Worm (Caenorhabditis elegans) whole organism, young adult: Measurements from ENCODE around the gene Y60C6A.1.

ENCODE experiments used
- F33H1.4 ChIP-seq: fragments of 200-800 bp; sonication (Bioruptor generic); IDR thresholded peaks from 2 replicates; pipeline ENCODE4 v1.3.6; 2022; ENCODE audit warnings: missing genetic modification reagents, missing genetic modification characterization, missing compliant biosample characterization
- F39B2.1 ChIP-seq: fragments of 200-800 bp; sonication (Bioruptor generic); IDR thresholded peaks from 2 replicates; pipeline ENCODE4 v1.3.6; 2022; ENCODE audit warnings: missing genetic modification reagents, missing genetic modification characterization, missing compliant biosample characterization
- F57C9.4 ChIP-seq: sonication (generic microtip); optimal IDR thresholded peaks from 2 replicates; lab custom pipeline; 2017; ENCODE audit warnings: mild to moderate bottlenecking, missing genetic modification characterization, missing compliant biosample characterization
- Y79H2A.3 ChIP-seq: fragments of 200-800 bp; sonication (Bioruptor generic); conservative IDR thresholded peaks from 2 replicates; pipeline ENCODE4 v1.3.6; 2022; ENCODE audit warnings: missing genetic modification reagents, missing genetic modification characterization, missing compliant biosample characterization
- ZK185.1 ChIP-seq: sonication (generic microtip); optimal IDR thresholded peaks from 2 replicates; lab custom pipeline; 2016; ENCODE audit warnings: mild to moderate bottlenecking, missing genetic modification characterization, missing compliant biosample characterization; ENCODE audit not compliant: poor library complexity, severe bottlenecking
- attf-5 ChIP-seq: fragments of 200-800 bp; sonication (Bioruptor generic); optimal IDR thresholded peaks from 2 replicates; lab custom pipeline; 2018; ENCODE audit warnings: mild to moderate bottlenecking, missing genetic modification characterization, missing compliant biosample characterization
- bed-1 ChIP-seq: fragments of 200-800 bp; sonication (Bioruptor generic); IDR thresholded peaks from 2 replicates; pipeline ENCODE4 v1.3.6; 2022; ENCODE audit warnings: missing genetic modification reagents, missing genetic modification characterization, missing compliant biosample characterization
- bed-2 ChIP-seq: fragments of 200-800 bp; sonication (Bioruptor generic); IDR thresholded peaks from 2 replicates; pipeline ENCODE4 v1.3.6; 2022; ENCODE audit warnings: missing genetic modification reagents, missing genetic modification characterization, missing compliant biosample characterization
- cebp-1 ChIP-seq, 2 experiments: fragments of 200-800 bp in 1 of 2; sonication (Bioruptor generic) in 1 of 2; sonication (generic microtip) in 1 of 2; IDR thresholded peaks in 1 of 2; optimal IDR thresholded peaks in 1 of 2; 2 replicates each; pipeline versions ENCODE4 v1.3.6 to Lab custom; 2017 to 2022; ENCODE audit warnings: missing compliant biosample characterization in 2 of 2, missing genetic modification characterization in 2 of 2, mild to moderate bottlenecking in 1 of 2, missing genetic modification reagents in 1 of 2, moderate library complexity in 1 of 2
- cebp-2 ChIP-seq: fragments of 200-800 bp; sonication (Bioruptor generic); IDR thresholded peaks from 2 replicates; pipeline ENCODE4 v1.3.6; 2022; ENCODE audit warnings: missing genetic modification characterization, missing compliant biosample characterization
- ceh-100 ChIP-seq: fragments of 200-800 bp; sonication (Bioruptor generic); IDR thresholded peaks from 2 replicates; pipeline ENCODE4 v1.3.6; 2022; ENCODE audit warnings: missing genetic modification reagents, missing genetic modification characterization, missing compliant biosample characterization
- ceh-27 ChIP-seq: fragments of 200-800 bp; sonication (Bioruptor generic); optimal IDR thresholded peaks from 2 replicates; lab custom pipeline; 2018; ENCODE audit warnings: mild to moderate bottlenecking, missing genetic modification characterization, moderate library complexity, missing compliant biosample characterization
- ceh-58 ChIP-seq: fragments of 200-800 bp; sonication (Bioruptor generic); IDR thresholded peaks from 2 replicates; pipeline ENCODE4 v1.3.6; 2022; ENCODE audit warnings: missing genetic modification characterization, missing compliant biosample characterization
- dpl-1 ChIP-seq: fragments of 150-350 bp; optimal IDR thresholded peaks from 2 replicates; lab custom pipeline; 2014; ENCODE audit warnings: missing biosample characterization, missing genetic modification reagents, missing genetic modification characterization
- egl-44 ChIP-seq: fragments of 200-800 bp; sonication (Bioruptor generic); IDR thresholded peaks from 2 replicates; pipeline ENCODE4 v1.3.6; 2022; ENCODE audit warnings: missing genetic modification reagents, missing genetic modification characterization, missing compliant biosample characterization
- egrh-3 ChIP-seq: fragments of 200-800 bp; sonication (Bioruptor generic); IDR thresholded peaks from 2 replicates; pipeline ENCODE4 v1.3.6; 2022; ENCODE audit warnings: missing genetic modification reagents, missing genetic modification characterization, missing compliant biosample characterization
- hmg-1.2 ChIP-seq: fragments of 200-800 bp; sonication (Bioruptor generic); IDR thresholded peaks from 2 replicates; pipeline ENCODE4 v1.3.6; 2022; ENCODE audit warnings: missing genetic modification reagents, missing genetic modification characterization, missing compliant biosample characterization
- hsf-1 ChIP-seq: fragments of 200-800 bp; sonication (Bioruptor generic); IDR thresholded peaks from 2 replicates; pipeline ENCODE4 v1.3.6; 2022; ENCODE audit warnings: missing genetic modification reagents, missing genetic modification characterization, missing compliant biosample characterization
- lin-35 ChIP-seq, 3 experiments: fragments of 150-350 bp in 2 of 3; sonication (generic microtip) in 1 of 3; optimal IDR thresholded peaks; 2 replicates each; lab custom pipeline; 2014 to 2018; ENCODE audit warnings: missing biosample characterization in 3 of 3, missing genetic modification characterization in 3 of 3, missing genetic modification reagents in 3 of 3
- lir-1 ChIP-seq: fragments of 200-800 bp; sonication (Bioruptor generic); conservative IDR thresholded peaks from 2 replicates; pipeline ENCODE4 v1.3.6; 2022; ENCODE audit warnings: missing genetic modification reagents, missing genetic modification characterization, missing compliant biosample characterization
- lsl-1 ChIP-seq: fragments of 200-800 bp; sonication (Bioruptor generic); optimal IDR thresholded peaks from 2 replicates; lab custom pipeline; 2018; ENCODE audit warnings: mild to moderate bottlenecking, missing genetic modification characterization, moderate library complexity, missing compliant biosample characterization
- madf-6 ChIP-seq: fragments of 200-800 bp; sonication (Bioruptor generic); IDR thresholded peaks from 2 replicates; pipeline ENCODE4 v1.3.6; 2022; ENCODE audit warnings: missing genetic modification reagents, missing genetic modification characterization, missing compliant biosample characterization
- madf-8 ChIP-seq: fragments of 200-800 bp; sonication (Bioruptor generic); conservative IDR thresholded peaks from 2 replicates; pipeline ENCODE4 v1.3.6; 2022; ENCODE audit warnings: missing genetic modification reagents, missing genetic modification characterization, missing compliant biosample characterization
- mcd-1 ChIP-seq: fragments of 200-800 bp; sonication (Bioruptor generic); IDR thresholded peaks from 2 replicates; pipeline ENCODE4 v1.3.6; 2022; ENCODE audit warnings: missing genetic modification reagents, missing genetic modification characterization, missing compliant biosample characterization
- nhr-80 ChIP-seq: sonication (generic microtip); optimal IDR thresholded peaks from 2 replicates; lab custom pipeline; 2016; ENCODE audit warnings: missing genetic modification characterization, missing compliant biosample characterization
- nhr-90 ChIP-seq: sonication (generic microtip); optimal IDR thresholded peaks from 2 replicates; lab custom pipeline; 2016; ENCODE audit warnings: missing genotype, mild to moderate bottlenecking, missing genetic modification characterization, missing compliant biosample characterization
- repo-1 ChIP-seq: sonication (generic microtip); optimal IDR thresholded peaks from 2 replicates; lab custom pipeline; 2017; ENCODE audit warnings: mild to moderate bottlenecking, missing genetic modification characterization, missing compliant biosample characterization
- zfh-2 ChIP-seq: fragments of 200-800 bp; sonication (Bioruptor generic); conservative IDR thresholded peaks from 2 replicates; pipeline ENCODE4 v1.3.6; 2022; ENCODE audit warnings: missing genetic modification reagents, missing genetic modification characterization, missing compliant biosample characterization
- ztf-25 ChIP-seq: fragments of 200-800 bp; sonication (Bioruptor generic); IDR thresholded peaks from 2 replicates; pipeline ENCODE4 v1.3.6; 2022; ENCODE audit warnings: missing genetic modification reagents, missing genetic modification characterization, missing compliant biosample characterization

Gene Y60C6A.1

ce11 chrV:4800794-4801193 lies 17.4 kb downstream of the Y60C6A.1 start, which contains the start of gene R02F11.1:
R02F11.1 (plus strand) TSS chrV:4801094.
- no peak for TF ChIP-seq F57C9.4 (tag; lab: Kevin White, UChicago)
- no peak for TF ChIP-seq cebp-2 (GFP tag; lab: Robert Waterston, UW)
- no peak for TF ChIP-seq repo-1 (tag; lab: Kevin White, UChicago)
- 0 out of 2 replicates have a peak, but pooled peaks have one; percentile 22 for TF ChIP-seq hsf-1 (GFP tag; lab: Robert Waterston, UW)
- no peak for TF ChIP-seq F33H1.4 (GFP tag; lab: Robert Waterston, UW)
- TF ChIP-seq ceh-58, result no peak
- TF ChIP-seq attf-5 (GFP tag; lab: Kevin White, UChicago), result no peak
- TF ChIP-seq F39B2.1 (GFP tag; lab: Robert Waterston, UW), result no peak

DNA sequence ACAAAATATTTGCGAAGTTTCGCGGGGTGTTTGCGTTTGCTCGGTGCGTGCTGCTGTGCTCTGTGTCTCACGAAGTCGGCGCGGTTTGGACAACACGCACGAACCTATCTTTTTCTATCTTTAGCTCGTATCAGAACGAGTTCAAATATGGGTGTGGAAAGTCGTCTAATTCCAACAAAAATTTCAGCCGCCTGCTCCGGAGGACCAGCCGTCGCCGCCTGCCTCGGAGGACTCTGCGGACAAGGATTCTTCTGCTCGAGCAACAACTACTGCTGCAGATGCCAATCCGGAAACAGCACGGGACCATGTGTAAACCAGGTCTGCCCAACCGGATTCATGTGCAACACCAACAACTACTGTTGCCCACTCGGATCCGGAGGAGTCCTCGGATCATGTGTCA lies 18.5 kb downstream of the Y60C6A.1 start:
- TF ChIP-seq zfh-2 (GFP tag; lab: Robert Waterston, UW) (peak; percentile 71), ztf-25 (GFP tag; lab: Robert Waterston, UW) (0 out of 2 replicates have a peak, but pooled peaks have one; percentile 10), bed-1 (GFP tag; lab: Robert Waterston, UW) (no peak)

DNA sequence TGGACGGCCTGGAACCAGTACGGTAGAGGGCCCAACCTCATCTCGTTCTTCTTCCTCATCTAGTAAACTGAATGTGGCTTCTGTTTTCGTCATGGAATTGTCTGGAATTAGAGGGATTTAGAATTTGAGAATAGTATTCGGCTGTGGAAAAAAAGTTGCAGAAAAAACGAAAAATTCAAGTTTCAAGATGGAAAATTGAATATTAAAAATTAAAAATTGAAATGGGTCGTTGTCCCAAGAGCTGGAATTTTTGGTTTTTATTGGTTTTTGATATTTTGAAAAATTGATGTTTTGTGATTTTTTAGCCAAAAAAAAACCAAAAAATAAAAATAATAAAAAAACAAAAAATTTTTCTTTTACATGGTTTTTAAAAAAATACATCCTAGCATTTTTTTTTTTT lies 22.4 kb downstream of the Y60C6A.1 start, which contains the start of gene R02F11.3:
Gene R02F11.3, minus strand, starts transcription at position 101 of the 400 bp plus-strand sequence.
- no peak for TF ChIP-seq lir-1
- TF ChIP-seq, all 124 proteins: peak for 0

DNA sequence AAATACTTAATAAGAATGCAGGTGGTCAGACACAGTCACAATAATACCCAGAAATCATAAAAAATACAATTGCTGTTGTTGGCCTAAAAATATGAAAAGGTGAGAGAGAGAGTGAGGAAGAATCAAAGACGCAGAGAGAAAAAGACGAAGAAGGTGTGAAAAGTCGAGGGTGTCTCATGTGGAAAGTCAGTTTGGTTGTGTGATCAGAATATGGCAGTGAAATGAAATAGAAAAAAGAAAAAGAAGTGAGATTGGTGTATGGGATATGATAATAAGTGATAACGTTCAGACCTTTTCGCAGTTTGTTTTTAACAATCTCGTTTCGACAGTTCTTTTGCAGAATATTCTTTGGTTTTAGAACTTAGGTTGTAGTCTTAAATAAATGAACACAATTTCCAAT lies 23.4 kb downstream of the Y60C6A.1 start:
- TF ChIP-seq nhr-80 (tag; lab: Kevin White, UChicago), result no peak
- no peak for TF ChIP-seq Y79H2A.3 (GFP tag; lab: Robert Waterston, UW)
- peak; percentile 28; the same call in 1 of the 2 replicates for TF ChIP-seq hmg-1.2
- TF ChIP-seq egl-44 (GFP tag; lab: Robert Waterston, UW), result no peak

DNA sequence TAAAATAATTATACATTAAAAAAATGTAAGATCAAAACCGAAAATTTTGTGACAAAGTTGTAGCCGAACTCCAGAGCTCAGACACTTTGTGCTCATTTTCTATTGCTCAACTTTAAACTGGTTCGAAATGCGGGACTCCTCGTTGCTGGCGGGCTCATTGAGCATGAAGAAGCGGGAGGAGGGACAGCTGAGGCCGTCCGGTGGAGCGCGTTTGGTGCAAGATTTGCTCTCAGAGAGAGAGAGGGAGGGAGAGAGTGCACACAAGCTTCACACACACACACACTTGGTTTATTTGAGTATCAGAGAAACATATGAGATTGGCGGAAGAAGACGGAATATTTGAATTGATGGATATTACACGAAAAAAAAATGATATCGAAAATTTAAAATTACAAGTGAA lies 27.2 kb downstream of the Y60C6A.1 start:
- TF ChIP-seq attf-5 (GFP tag; lab: Kevin White, UChicago) (peak; percentile 12), mcd-1 (GFP tag; lab: Robert Waterston, UW) (peak; percentile 60), cebp-1 (GFP tag; IDR thresholded peaks at IDR 0.05; lab: Robert Waterston, UW) (no peak), cebp-1 (tag; optimal IDR thresholded peaks at IDR 0.05; lab: Kevin White, UChicago) (peak; percentile 3), bed-2 (no peak), dpl-1 (GFP tag; lab: Kevin White, UChicago) (peak; percentile 5), egrh-3 (GFP tag; lab: Robert Waterston, UW) (peak; percentile 54; the same call in 1 of the 2 replicates), lin-35 (GFP tag; optimal IDR thresholded peaks at IDR 0.05; lab: Kevin White, UChicago) (peak in 1 of 3 experiments; percentile 5), ceh-27 (GFP tag; lab: Kevin White, UChicago) (peak; percentile 5), madf-8 (GFP tag; lab: Robert Waterston, UW) (0 out of 2 replicates have a peak, but pooled peaks have one; percentile 21), zfh-2 (GFP tag; lab: Robert Waterston, UW) (peak; percentile 89), ZK185.1 (tag; lab: Kevin White, UChicago) (no peak), ceh-100 (GFP tag; lab: Robert Waterston, UW) (no peak), nhr-80 (tag; lab: Kevin White, UChicago) (no peak), madf-6 (GFP tag; lab: Robert Waterston, UW) (0 out of 2 replicates have a peak, but pooled peaks have one; percentile 36)

- TF ChIP-seq nhr-90 (no peak), lsl-1 (GFP tag; lab: Kevin White, UChicago) (no peak)
These were observed 30.4 kb downstream of the Y60C6A.1 start for ce11 chrV:4813825-4814224.
